Worm (Caenorhabditis elegans): ENCODE results near the gene ccar-1.

ccar-1 gene

ce11 chrIV:14072011-14072649, 782 bp downstream of the ccar-1 start (continued):
- TF ChIP-seq mes-2 (tag; optimal IDR thresholded peaks at IDR 0.05; ENCODE audit: poor library complexity, severe bottlenecking) (no peak), ceh-32 (tag; optimal IDR thresholded peaks at IDR 0.05; ENCODE audit: poor library complexity) (no peak)

ce11 chrIV:14074456-14074855, 3.1 kb downstream of the ccar-1 start:
- 0 out of 2 replicates have a peak, but pooled peaks have one; percentile 53 for TF ChIP-seq snpc-1.2 (GFP tag; IDR thresholded peaks at IDR 0.05)
- TF ChIP-seq nhr-42 (GFP tag; IDR thresholded peaks at IDR 0.05): no peak
- peak in 1 of 2 experiments; percentile 17 for TF ChIP-seq unc-62 (GFP tag; optimal IDR thresholded peaks at IDR 0.05 in 1 of 2)
- no peak for TF ChIP-seq unc-62 (tag; optimal IDR thresholded peaks at IDR 0.05)

- TF ChIP-seq unc-62 (GFP tag; optimal IDR thresholded peaks at IDR 0.05 in 1 of 2) (peak in 1 of 2 experiments; percentile 21), unc-62 (tag; optimal IDR thresholded peaks at IDR 0.05) (no peak), F49E8.2 (tag; optimal IDR thresholded peaks at IDR 0.05; ENCODE audit: borderline replicate concordance) (no peak), ceh-62 (tag; optimal IDR thresholded peaks at IDR 0.05) (no peak), nhr-25 (tag; optimal IDR thresholded peaks at IDR 0.05; ENCODE audit: borderline replicate concordance, insufficient read depth) (no peak), unc-39 (tag; optimal IDR thresholded peaks at IDR 0.05) (no peak), Y48G9A.11 (GFP tag; IDR thresholded peaks at IDR 0.05) (no peak), egl-27 (tag; optimal IDR thresholded peaks at IDR 0.05) (no peak)
Measured at ce11 chrIV:14077135-14077534, 5.8 kb downstream of the ccar-1 start, which contains the start of gene cfp-1. cfp-1 (plus strand) TSS chrIV:14077435.

- TF ChIP-seq lsy-2 (tag; optimal IDR thresholded peaks at IDR 0.05) (peak in 1 of 2 experiments; percentile 10), aha-1 (tag) (peak; percentile 51), F26F4.8 (GFP tag; conservative IDR thresholded peaks at IDR 0.05) (no peak)
Measured at ce11 chrIV:14082956-14083355, 11.6 kb downstream of the ccar-1 start.

ce11 chrIV:14083505-14083904, 12.2 kb downstream of the ccar-1 start, which contains the start of gene F52B11.2:
F52B11.2 (plus strand) TSS chrIV:14083568.
- TF ChIP-seq Y48G9A.11 (GFP tag; IDR thresholded peaks at IDR 0.05) (peak; percentile 18; the same call in 1 of the 2 replicates), hlh-11 (tag; optimal IDR thresholded peaks at IDR 0.05) (no peak), aha-1 (tag) (peak; percentile 4), hif-1 (tag; optimal IDR thresholded peaks at IDR 0.05) (peak in 1 of 2 experiments; percentile 18), lin-15B (tag; optimal IDR thresholded peaks at IDR 0.05) (no peak), Y5F2A.4 (GFP tag; optimal IDR thresholded peaks at IDR 0.05) (no peak), lin-13 (GFP tag; optimal IDR thresholded peaks at IDR 0.05) (no peak)

- TF ChIP-seq hlh-11 (tag; optimal IDR thresholded peaks at IDR 0.05) (no peak), nhr-28 (tag; optimal IDR thresholded peaks at IDR 0.05) (peak; percentile 11)
Measured at ce11 chrIV:14086395-14086794, 15.0 kb downstream of the ccar-1 start.

- no peak for TF ChIP-seq dpl-1 (GFP tag; optimal IDR thresholded peaks at IDR 0.05)
- peak; percentile 73 for TF ChIP-seq nhr-25 (tag; optimal IDR thresholded peaks at IDR 0.05; ENCODE audit: borderline replicate concordance, insufficient read depth)
- TF ChIP-seq dmd-8 (GFP tag; IDR thresholded peaks at IDR 0.05): no peak
- TF ChIP-seq jun-1 (tag; optimal IDR thresholded peaks at IDR 0.05): no peak
- no peak for TF ChIP-seq tag-97 (GFP tag; IDR thresholded peaks at IDR 0.05)
- TF ChIP-seq unc-62 (GFP tag; optimal IDR thresholded peaks at IDR 0.05 in 1 of 2): peak in 1 of 2 experiments; percentile 83
- TF ChIP-seq unc-62 (tag; optimal IDR thresholded peaks at IDR 0.05): no peak
- no peak for TF ChIP-seq mxl-2 (GFP tag; conservative IDR thresholded peaks at IDR 0.05)
- TF ChIP-seq hif-1 (tag; optimal IDR thresholded peaks at IDR 0.05): no peak
- no peak for TF ChIP-seq lir-3 (tag; optimal IDR thresholded peaks at IDR 0.05)
- TF ChIP-seq saeg-2 (GFP tag; IDR thresholded peaks at IDR 0.05): no peak
- TF ChIP-seq lin-1 (GFP tag; IDR thresholded peaks at IDR 0.05): no peak
- TF ChIP-seq R02D3.7 (tag; optimal IDR thresholded peaks at IDR 0.05): no peak
- TF ChIP-seq nhr-28 (tag; optimal IDR thresholded peaks at IDR 0.05): peak; percentile 48
- no peak for TF ChIP-seq unc-39 (tag; optimal IDR thresholded peaks at IDR 0.05)
- TF ChIP-seq lin-15B (tag; optimal IDR thresholded peaks at IDR 0.05): no peak
- TF ChIP-seq hlh-30 (tag; optimal IDR thresholded peaks at IDR 0.05; ENCODE audit: insufficient read depth): peak; percentile 41
- no peak for TF ChIP-seq rbr-2 (tag; optimal IDR thresholded peaks at IDR 0.05)
- TF ChIP-seq sdz-12 (GFP tag; optimal IDR thresholded peaks at IDR 0.05): no peak
Measured at ce11 chrIV:14089749-14090148, 18.4 kb downstream of the ccar-1 start.
